Fruit fly (Drosophila melanogaster) whole organism, prepupa: ENCODE measurements around the gene CG8142.

Source experiments
- Blimp-1 ChIP-seq: fragments of 200-800 bp; sonication (Bioruptor generic); optimal IDR thresholded peaks from 3 replicates; lab custom pipeline; 2017; ENCODE audit warnings: missing biosample characterization, missing genetic modification characterization, mild to moderate bottlenecking, moderate library complexity, missing genetic modification reagents
- CG10631 ChIP-seq: fragments of 200-800 bp; sonication (Bioruptor generic); optimal IDR thresholded peaks from 2 replicates; lab custom pipeline; 2016; ENCODE audit warnings: missing biosample characterization, missing genetic modification characterization
- CG11294 ChIP-seq: fragments of 200-800 bp; sonication (Bioruptor generic); IDR thresholded peaks from 2 replicates; pipeline ENCODE4 v1.3.6; 2022; ENCODE audit warnings: missing biosample characterization, missing genetic modification characterization
- CG11762 ChIP-seq: fragments of 200-800 bp; sonication (Bioruptor generic); optimal IDR thresholded peaks from 3 replicates; lab custom pipeline; 2016; ENCODE audit warnings: missing biosample characterization, missing genetic modification characterization; ENCODE audit not compliant: insufficient read depth
- CG11902 ChIP-seq: fragments of 200-800 bp; sonication (Bioruptor generic); optimal IDR thresholded peaks from 3 replicates; lab custom pipeline; 2016; ENCODE audit warnings: missing biosample characterization, missing genetic modification characterization
- CG15336 ChIP-seq: fragments of 200-800 bp; sonication (Bioruptor generic); IDR thresholded peaks from 2 replicates; pipeline ENCODE4 v1.3.6; 2022; ENCODE audit warnings: missing biosample characterization, missing genetic modification characterization
- CG1621 ChIP-seq: fragments of 200-800 bp; sonication (Bioruptor generic); optimal IDR thresholded peaks from 3 replicates; lab custom pipeline; 2018; ENCODE audit warnings: missing biosample characterization, mild to moderate bottlenecking, missing genetic modification characterization
- CG16779 ChIP-seq: fragments of 200-800 bp; sonication (Bioruptor generic); optimal IDR thresholded peaks from 3 replicates; lab custom pipeline; 2017; ENCODE audit warnings: missing biosample characterization, mild to moderate bottlenecking, missing genetic modification characterization
- CG3032 ChIP-seq: fragments of 200-800 bp; optimal IDR thresholded peaks from 2 replicates; lab custom pipeline; 2019; ENCODE audit warnings: missing biosample characterization, mild to moderate bottlenecking, missing genetic modification characterization, moderate library complexity
- CG31627 ChIP-seq: fragments of 200-800 bp; sonication (Bioruptor generic); optimal IDR thresholded peaks from 3 replicates; lab custom pipeline; 2016; ENCODE audit warnings: missing biosample characterization, missing genetic modification characterization
- CG32006 ChIP-seq: fragments of 200-800 bp; sonication (Bioruptor generic); optimal IDR thresholded peaks from 3 replicates; lab custom pipeline; 2017; ENCODE audit warnings: missing biosample characterization, mild to moderate bottlenecking, missing genetic modification characterization
- CG34406 ChIP-seq: fragments of 200-800 bp; sonication (Bioruptor generic); optimal IDR thresholded peaks from 3 replicates; lab custom pipeline; 2016; ENCODE audit warnings: missing biosample characterization, missing genetic modification characterization
- CG3919 ChIP-seq: fragments of 200-800 bp; sonication (Bioruptor generic); optimal IDR thresholded peaks from 3 replicates; lab custom pipeline; 2016; ENCODE audit warnings: missing biosample characterization, missing genetic modification characterization
- CG4318 ChIP-seq: fragments of 200-800 bp; sonication (Bioruptor generic); optimal IDR thresholded peaks from 3 replicates; lab custom pipeline; 2017; ENCODE audit warnings: missing biosample characterization, mild to moderate bottlenecking, missing genetic modification characterization
- CG6163 ChIP-seq: fragments of 200-800 bp; sonication (Bioruptor generic); IDR thresholded peaks from 3 replicates; pipeline ENCODE4 v1.3.6; 2022; ENCODE audit warnings: missing biosample characterization, missing genetic modification characterization
- CG6276 ChIP-seq: fragments of 200-800 bp; sonication (Bioruptor generic); optimal IDR thresholded peaks from 2 replicates; lab custom pipeline; 2017; ENCODE audit warnings: missing biosample characterization, mild to moderate bottlenecking, missing genetic modification characterization
- CG6792 ChIP-seq: fragments of 200-800 bp; sonication (Bioruptor generic); optimal IDR thresholded peaks from 3 replicates; lab custom pipeline; 2016; ENCODE audit warnings: missing biosample characterization, missing genetic modification characterization
- CG6808 ChIP-seq: fragments of 200-800 bp; sonication (Bioruptor generic); optimal IDR thresholded peaks from 3 replicates; lab custom pipeline; 2017; ENCODE audit warnings: missing biosample characterization, missing genetic modification characterization, mild to moderate bottlenecking, moderate library complexity, missing genetic modification reagents
- CG8319 ChIP-seq: fragments of 200-800 bp; sonication (Bioruptor generic); optimal IDR thresholded peaks from 3 replicates; lab custom pipeline; 2016; ENCODE audit warnings: missing biosample characterization, missing genetic modification characterization
- CG9139 ChIP-seq: fragments of 200-800 bp; sonication (Bioruptor generic); optimal IDR thresholded peaks from 3 replicates; lab custom pipeline; 2017; ENCODE audit warnings: missing biosample characterization, mild to moderate bottlenecking, missing genetic modification characterization
- Eip78C ChIP-seq: fragments of 200-800 bp; sonication (Bioruptor generic); peaks from one replicate; lab custom pipeline; 2016; ENCODE audit warnings: missing biosample characterization, missing genetic modification characterization
- Ets21C ChIP-seq: fragments of 200-800 bp; sonication (Bioruptor generic); optimal IDR thresholded peaks from 3 replicates; lab custom pipeline; 2016; ENCODE audit warnings: missing biosample characterization, missing genetic modification characterization
- Gug ChIP-seq: fragments of 200-800 bp; sonication (Bioruptor generic); IDR thresholded peaks from 2 replicates; pipeline ENCODE4 v1.3.6; 2022; ENCODE audit warnings: missing biosample characterization, missing genetic modification characterization
- Hr38 ChIP-seq: sonication (Bioruptor generic); optimal IDR thresholded peaks from 2 replicates; lab custom pipeline; 2016; ENCODE audit warnings: missing biosample characterization, missing genetic modification characterization
- Hr39 ChIP-seq: fragments of 200-800 bp; sonication (Bioruptor generic); optimal IDR thresholded peaks from 2 replicates; lab custom pipeline; 2016; ENCODE audit warnings: missing biosample characterization, missing genetic modification characterization
- Hr4 ChIP-seq: fragments of 200-800 bp; sonication (Bioruptor generic); optimal IDR thresholded peaks from 3 replicates; lab custom pipeline; 2016; ENCODE audit warnings: missing biosample characterization, missing genetic modification characterization
- Lpt ChIP-seq: fragments of 200-800 bp; sonication (Bioruptor generic); optimal IDR thresholded peaks from 3 replicates; lab custom pipeline; 2016; ENCODE audit warnings: missing biosample characterization, missing genetic modification characterization
- Met ChIP-seq: fragments of 200-800 bp; sonication (Bioruptor generic); optimal IDR thresholded peaks from 3 replicates; lab custom pipeline; 2016; ENCODE audit warnings: missing biosample characterization, missing genetic modification characterization
- OdsH ChIP-seq: fragments of 200-800 bp; sonication (Bioruptor generic); optimal IDR thresholded peaks from 3 replicates; lab custom pipeline; 2016; ENCODE audit warnings: missing biosample characterization, missing genetic modification characterization
- Smox ChIP-seq: fragments of 200-800 bp; sonication (Bioruptor generic); optimal IDR thresholded peaks from 3 replicates; lab custom pipeline; 2016; ENCODE audit warnings: missing biosample characterization, missing genetic modification characterization
- Sox102F ChIP-seq: fragments of 200-800 bp; sonication (Bioruptor generic); optimal IDR thresholded peaks from 2 replicates; lab custom pipeline; 2016; ENCODE audit warnings: missing biosample characterization, mild to moderate bottlenecking, missing genetic modification characterization
- Sox14 ChIP-seq: fragments of 200-800 bp; sonication (Bioruptor generic); optimal IDR thresholded peaks from 3 replicates; lab custom pipeline; 2016; ENCODE audit warnings: missing biosample characterization, missing genetic modification characterization
- Sox15 ChIP-seq: fragments of 200-800 bp; sonication (Bioruptor generic); optimal IDR thresholded peaks from 3 replicates; lab custom pipeline; 2016; ENCODE audit warnings: missing biosample characterization, missing genetic modification characterization
- achi ChIP-seq: fragments of 200-800 bp; sonication (Bioruptor generic); optimal IDR thresholded peaks from 3 replicates; lab custom pipeline; 2016; ENCODE audit warnings: missing biosample characterization, missing genetic modification characterization
- acj6 ChIP-seq: fragments of 200-800 bp; sonication (Bioruptor generic); optimal IDR thresholded peaks from 3 replicates; lab custom pipeline; 2016; ENCODE audit warnings: missing biosample characterization, missing genetic modification characterization
- dac ChIP-seq: fragments of 200-800 bp; sonication (Bioruptor generic); optimal IDR thresholded peaks from 2 replicates; lab custom pipeline; 2017; ENCODE audit warnings: missing biosample characterization, mild to moderate bottlenecking, missing genetic modification characterization
- eg ChIP-seq: fragments of 200-800 bp; sonication (Bioruptor generic); IDR thresholded peaks from 3 replicates; pipeline ENCODE4 v1.3.6; 2022; ENCODE audit warnings: missing biosample characterization, missing genetic modification characterization
- esn ChIP-seq: fragments of 200-800 bp; sonication (Bioruptor generic); optimal IDR thresholded peaks from 2 replicates; lab custom pipeline; 2016; ENCODE audit warnings: missing biosample characterization, mild to moderate bottlenecking, missing genetic modification characterization, moderate library complexity
- fd59A ChIP-seq: fragments of 200-800 bp; sonication (Bioruptor generic); optimal IDR thresholded peaks from 2 replicates; lab custom pipeline; 2017; ENCODE audit warnings: missing biosample characterization, mild to moderate bottlenecking, missing genetic modification characterization, missing genetic modification reagents
- fd85E ChIP-seq: fragments of 200-800 bp; sonication (Bioruptor generic); optimal IDR thresholded peaks from 3 replicates; lab custom pipeline; 2016; ENCODE audit warnings: missing biosample characterization, missing genetic modification characterization
- fkh ChIP-seq: fragments of 200-800 bp; sonication (Bioruptor generic); optimal IDR thresholded peaks from 3 replicates; lab custom pipeline; 2017; ENCODE audit warnings: missing biosample characterization, mild to moderate bottlenecking, missing genetic modification characterization, moderate library complexity
- lz ChIP-seq: fragments of 200-800 bp; sonication (Bioruptor generic); optimal IDR thresholded peaks from 3 replicates; lab custom pipeline; 2016; ENCODE audit warnings: missing biosample characterization, missing genetic modification characterization
- net ChIP-seq: fragments of 200-800 bp; sonication (Bioruptor generic); optimal IDR thresholded peaks from 3 replicates; lab custom pipeline; 2016; ENCODE audit warnings: missing biosample characterization, missing genetic modification characterization
- pdm3 ChIP-seq: fragments of 200-800 bp; sonication (Bioruptor generic); optimal IDR thresholded peaks from 3 replicates; lab custom pipeline; 2016; ENCODE audit warnings: missing biosample characterization, missing genetic modification characterization
- salr ChIP-seq, 2 experiments: fragments of 200-800 bp; sonication (Bioruptor generic); optimal IDR thresholded peaks; 3 replicates each; lab custom pipeline; 2016 to 2018; ENCODE audit warnings: missing biosample characterization in 2 of 2, missing genetic modification characterization in 2 of 2, mild to moderate bottlenecking in 1 of 2
- spab ChIP-seq: fragments of 200-800 bp; sonication (Bioruptor generic); optimal IDR thresholded peaks from 2 replicates; lab custom pipeline; 2017; ENCODE audit warnings: missing biosample characterization, mild to moderate bottlenecking, missing genetic modification characterization, missing genetic modification reagents
- ss ChIP-seq, 2 experiments: fragments of 200-800 bp; sonication (Bioruptor generic); optimal IDR thresholded peaks; 2 replicates in 1 of 2; 3 replicates in 1 of 2; lab custom pipeline; 2017 to 2018; ENCODE audit warnings: mild to moderate bottlenecking in 2 of 2, missing biosample characterization in 2 of 2, missing genetic modification characterization in 2 of 2, moderate library complexity in 1 of 2
- svp ChIP-seq: fragments of 200-800 bp; sonication (Bioruptor generic); peaks from one replicate; lab custom pipeline; 2016; ENCODE audit warnings: missing biosample characterization, missing genetic modification characterization
- topi ChIP-seq: fragments of 200-800 bp; sonication (Bioruptor generic); optimal IDR thresholded peaks from 3 replicates; lab custom pipeline; 2016; ENCODE audit warnings: missing biosample characterization, missing genetic modification characterization

Gene CG8142

dm6 chrX:17879211-17879897, 34.9 kb upstream of the CG8142 start (continued):
- TF ChIP-seq Sox14 (GFP tag; lab: Kevin White, UChicago): peak; percentile 5
- TF ChIP-seq CG32006 (GFP tag; lab: Kevin White, UChicago): peak; percentile 73
- TF ChIP-seq pdm3: peak; percentile 52
- peak; percentile 54 for TF ChIP-seq CG1621 (tag; lab: Kevin White, UChicago)
- peak; percentile 14 for TF ChIP-seq CG11902 (GFP tag; lab: Kevin White, UChicago)
- TF ChIP-seq CG9139: peak; percentile 57
- TF ChIP-seq CG16779 (tag; lab: Kevin White, UChicago): no peak
- TF ChIP-seq eg (GFP tag; lab: Robert Waterston, UW): peak; percentile 43; the same call in 1 of the 3 replicates
- TF ChIP-seq Hr39 (GFP tag; lab: Kevin White, UChicago): peak; percentile 51
- TF ChIP-seq net (GFP tag; lab: Kevin White, UChicago): peak; percentile 33
- TF ChIP-seq CG6163 (GFP tag; lab: Robert Waterston, UW): peak; percentile 58
- TF ChIP-seq CG10631 (GFP tag; lab: Kevin White, UChicago): peak; percentile 63
- TF ChIP-seq ss (GFP tag; optimal IDR thresholded peaks at IDR 0.05; lab: Kevin White, UChicago): peak; percentile 60 to 75
- peak; percentile 42 for TF ChIP-seq CG4318
- TF ChIP-seq CG15336 (GFP tag; lab: Robert Waterston, UW): peak; percentile 64; the same call in 1 of the 2 replicates
- peak in 1 of 2 experiments; percentile 59 for TF ChIP-seq salr (GFP tag; optimal IDR thresholded peaks at IDR 0.05; lab: Kevin White, UChicago)
- peak; percentile 22 for TF ChIP-seq Lpt (GFP tag; lab: Kevin White, UChicago)
- TF ChIP-seq CG3032 (tag; lab: Kevin White, UChicago): peak; percentile 48
- peak; percentile 69 for TF ChIP-seq svp (GFP tag; lab: Kevin White, UChicago)
- no peak for TF ChIP-seq dac (GFP tag; lab: Kevin White, UChicago)
- TF ChIP-seq acj6 (GFP tag; lab: Kevin White, UChicago): peak; percentile 58
- no peak for TF ChIP-seq fkh (GFP tag; lab: Kevin White, UChicago)
- TF ChIP-seq, all 60 proteins: peak for 51

dm6 chrX:17878632-17879033, 34.1 kb upstream of the CG8142 start:
- TF ChIP-seq spab: no peak
- TF ChIP-seq CG1621 (tag; lab: Kevin White, UChicago): peak; percentile 10
- TF ChIP-seq fd85E (GFP tag; lab: Kevin White, UChicago): peak; percentile 46
- no peak for TF ChIP-seq CG3919
- TF ChIP-seq CG6792 (GFP tag; lab: Kevin White, UChicago): no peak
- TF ChIP-seq Blimp-1: no peak
- no peak for TF ChIP-seq achi (GFP tag; lab: Kevin White, UChicago)
- TF ChIP-seq salr (GFP tag; optimal IDR thresholded peaks at IDR 0.05; lab: Kevin White, UChicago): no peak
- TF ChIP-seq OdsH (GFP tag; lab: Kevin White, UChicago): no peak
- no peak for TF ChIP-seq CG11902 (GFP tag; lab: Kevin White, UChicago)
- no peak for TF ChIP-seq fd59A
- TF ChIP-seq CG11762 (GFP tag; lab: Kevin White, UChicago): no peak
- no peak for TF ChIP-seq Smox (GFP tag; lab: Kevin White, UChicago)
- TF ChIP-seq CG6808 (GFP tag; lab: Kevin White, UChicago): peak; percentile 23
- TF ChIP-seq CG6276 (GFP tag; lab: Kevin White, UChicago): peak; percentile 11
- TF ChIP-seq Ets21C (GFP tag; lab: Kevin White, UChicago): no peak
- TF ChIP-seq Sox15 (GFP tag; lab: Kevin White, UChicago): no peak
- no peak for TF ChIP-seq Hr4 (GFP tag; lab: Kevin White, UChicago)
- no peak for TF ChIP-seq CG4318
- TF ChIP-seq CG31627 (GFP tag; lab: Kevin White, UChicago): no peak
- peak; percentile 35 for TF ChIP-seq Met
- no peak for TF ChIP-seq Hr38 (GFP tag; lab: Kevin White, UChicago)
- TF ChIP-seq CG32006 (GFP tag; lab: Kevin White, UChicago): no peak
- TF ChIP-seq CG8319 (GFP tag; lab: Kevin White, UChicago): no peak
- TF ChIP-seq acj6 (GFP tag; lab: Kevin White, UChicago): no peak
- TF ChIP-seq svp (GFP tag; lab: Kevin White, UChicago): peak; percentile 94
- no peak for TF ChIP-seq topi (GFP tag; lab: Kevin White, UChicago)
- TF ChIP-seq eg (GFP tag; lab: Robert Waterston, UW): peak; percentile 77; the same call in 2 of the 3 replicates
- peak; percentile 61 for TF ChIP-seq Eip78C (GFP tag; lab: Kevin White, UChicago)
- TF ChIP-seq CG34406 (GFP tag; lab: Kevin White, UChicago): peak; percentile 16
- TF ChIP-seq Gug (GFP tag; lab: Robert Waterston, UW): no peak
- TF ChIP-seq Sox102F (GFP tag; lab: Kevin White, UChicago): no peak
- TF ChIP-seq esn (GFP tag; lab: Kevin White, UChicago): no peak
- TF ChIP-seq CG11294 (GFP tag; lab: Robert Waterston, UW): no peak
- TF ChIP-seq lz (GFP tag; lab: Kevin White, UChicago): no peak
